Worm (Caenorhabditis elegans): ENCODE results near the gene elt-3.
A peak's percentile ranks its signal among the peaks of the same experiment; 100 is the strongest.

Gene elt-3

DNA sequence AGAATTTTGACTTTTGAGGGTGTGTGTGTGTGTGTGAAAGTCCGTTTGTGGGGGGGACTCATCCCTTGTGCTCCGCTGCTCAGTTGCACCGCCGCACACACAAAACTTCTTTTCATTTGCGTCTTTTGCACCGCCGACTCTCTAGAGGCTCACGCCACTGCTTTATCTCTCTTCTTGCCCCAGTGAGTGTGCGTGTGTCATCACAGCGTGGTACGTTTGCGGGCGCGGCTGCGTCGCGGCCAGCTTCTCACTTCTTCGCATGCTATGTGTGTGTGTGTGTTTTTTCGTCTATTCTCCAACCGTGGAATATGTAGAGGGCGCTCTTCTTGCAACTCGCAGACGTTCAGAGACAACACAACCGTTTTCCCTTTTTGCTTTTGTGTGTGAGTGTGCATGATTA is 10.8 kb downstream of the elt-3 start (continued):
- peak; percentile 24 for TF ChIP-seq C16A3.4 (tag; optimal IDR thresholded peaks at IDR 0.05)
- TF ChIP-seq nhr-77 (tag; optimal IDR thresholded peaks at IDR 0.05): no peak
- no peak for TF ChIP-seq ets-5 (GFP tag; IDR thresholded peaks at IDR 0.05)
- TF ChIP-seq lin-35 (GFP tag; optimal IDR thresholded peaks at IDR 0.05): peak; percentile 23 to 38
- TF ChIP-seq ceh-82 (tag; optimal IDR thresholded peaks at IDR 0.05): peak; percentile 40 to 87 (median 66)
- TF ChIP-seq mdl-1 (tag; optimal IDR thresholded peaks at IDR 0.05): peak in 1 of 2 experiments; percentile 47
- TF ChIP-seq xbp-1 (tag; optimal IDR thresholded peaks at IDR 0.05): peak; percentile 26
- TF ChIP-seq unc-98 (GFP tag; IDR thresholded peaks at IDR 0.05): no peak
- TF ChIP-seq nhr-90 (tag; optimal IDR thresholded peaks at IDR 0.05; ENCODE audit: poor library complexity): no peak
- TF ChIP-seq lir-3 (tag; optimal IDR thresholded peaks at IDR 0.05; ENCODE audit: poor library complexity): no peak
- TF ChIP-seq swsn-7 (tag; optimal IDR thresholded peaks at IDR 0.05): peak; percentile 54
- TF ChIP-seq pag-3 (tag; optimal IDR thresholded peaks at IDR 0.05; ENCODE audit: borderline replicate concordance, insufficient read depth): no peak
- TF ChIP-seq mab-9 (GFP tag; IDR thresholded peaks at IDR 0.05): peak; percentile 69
- TF ChIP-seq fkh-10 (GFP tag; optimal IDR thresholded peaks at IDR 0.05): peak; percentile 83
- peak; percentile 27 for TF ChIP-seq unc-86 (tag; optimal IDR thresholded peaks at IDR 0.05)
- TF ChIP-seq lin-15B (tag; optimal IDR thresholded peaks at IDR 0.05): no peak
- TF ChIP-seq fkh-8 (tag; optimal IDR thresholded peaks at IDR 0.05): peak; percentile 82
- TF ChIP-seq tbx-2 (tag; optimal IDR thresholded peaks at IDR 0.05): peak; percentile 52

DNA sequence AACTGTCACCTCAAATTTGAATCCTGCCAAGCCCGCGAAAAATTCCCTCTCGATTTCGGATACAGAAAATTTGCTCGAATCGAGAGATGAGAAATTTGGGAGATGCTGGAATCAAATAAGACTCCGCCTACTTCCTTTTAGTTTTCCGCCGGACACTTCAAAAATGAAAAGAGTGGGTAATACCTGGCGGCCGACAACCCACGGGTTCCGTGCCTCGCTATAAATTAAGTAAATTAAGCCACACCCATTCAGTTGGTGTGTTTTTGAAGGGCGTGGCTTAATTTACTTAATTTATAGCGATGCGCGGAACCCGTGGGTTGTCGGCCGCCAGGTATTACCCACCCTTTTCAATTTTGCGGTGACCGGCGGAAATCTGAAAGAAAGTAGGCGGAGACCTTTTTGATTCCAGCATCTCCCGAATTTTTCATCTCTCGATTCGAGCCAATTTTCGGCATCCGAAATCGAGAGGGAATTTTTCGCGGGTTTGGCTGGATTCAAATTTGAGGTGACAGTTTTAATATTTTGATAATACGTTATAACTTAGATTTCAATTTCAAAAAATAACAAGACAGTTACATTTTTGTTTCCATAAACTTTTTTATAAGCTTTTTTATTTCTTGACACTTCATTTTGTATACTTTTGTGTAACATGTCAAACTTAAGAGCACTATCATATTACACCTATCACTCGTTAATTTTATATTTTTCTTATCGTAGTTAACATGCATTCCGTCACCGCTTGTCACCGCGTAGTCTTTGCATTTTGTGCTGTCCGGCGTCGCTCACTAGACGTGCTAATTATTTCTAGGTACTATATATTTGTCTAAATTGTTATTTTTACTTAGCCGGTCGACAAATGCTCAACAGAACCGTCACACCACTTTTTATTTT is 12.3 kb downstream of the elt-3 start:
- no peak for TF ChIP-seq alr-1 (tag; optimal IDR thresholded peaks at IDR 0.05; ENCODE audit: borderline replicate concordance)
- TF ChIP-seq elt-2 (tag; optimal IDR thresholded peaks at IDR 0.05): peak; percentile 25

DNA sequence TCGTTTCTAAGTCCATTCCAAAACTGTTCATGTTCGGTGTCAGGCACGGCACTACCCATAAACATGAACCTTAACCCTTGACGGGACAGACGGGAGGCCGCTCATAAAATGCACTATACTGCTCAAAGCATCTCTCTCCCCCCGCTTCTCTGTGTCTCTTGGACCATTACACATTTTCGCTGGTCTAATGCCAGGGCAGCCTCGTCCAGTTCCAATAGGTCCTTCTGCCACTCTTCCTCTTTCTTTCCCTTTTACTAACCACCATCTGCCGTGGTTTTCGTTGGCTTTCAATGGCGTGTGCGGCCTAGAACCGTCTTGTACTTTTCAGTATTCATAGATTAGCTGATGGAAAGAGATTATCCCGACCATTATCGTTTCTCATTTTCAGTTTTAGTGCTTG is 13.5 kb downstream of the elt-3 start:
- no peak for TF ChIP-seq unc-86 (tag; optimal IDR thresholded peaks at IDR 0.05)
- no peak for TF ChIP-seq nhr-11 (tag; optimal IDR thresholded peaks at IDR 0.05)
- no peak for TF ChIP-seq sox-4 (tag; optimal IDR thresholded peaks at IDR 0.05)
- no peak for TF ChIP-seq ama-1 (optimal IDR thresholded peaks at IDR 0.05)
- no peak for TF ChIP-seq irx-1 (tag; optimal IDR thresholded peaks at IDR 0.05)
- no peak for TF ChIP-seq nhr-84 (tag; optimal IDR thresholded peaks at IDR 0.05)
- no peak for TF ChIP-seq aly-2 (tag; optimal IDR thresholded peaks at IDR 0.05)
- TF ChIP-seq F16B12.6 (tag; optimal IDR thresholded peaks at IDR 0.05): no peak
- no peak for TF ChIP-seq efl-1 (optimal IDR thresholded peaks at IDR 0.05)
- TF ChIP-seq efl-1 (GFP tag; optimal IDR thresholded peaks at IDR 0.05 in 1 of 2): peak in 1 of 2 experiments; percentile 36
- no peak for TF ChIP-seq mef-2 (tag; optimal IDR thresholded peaks at IDR 0.05)
- TF ChIP-seq tlp-1 (tag; optimal IDR thresholded peaks at IDR 0.05): no peak
- no peak for TF ChIP-seq fkh-8 (tag; optimal IDR thresholded peaks at IDR 0.05)
- no peak for TF ChIP-seq egl-27 (tag; optimal IDR thresholded peaks at IDR 0.05)
- peak; percentile 20 for TF ChIP-seq lin-14 (GFP tag; optimal IDR thresholded peaks at IDR 0.05)
- TF ChIP-seq C04F5.9 (tag; optimal IDR thresholded peaks at IDR 0.05): no peak
- no peak for TF ChIP-seq sptf-1 (tag; optimal IDR thresholded peaks at IDR 0.05)
- TF ChIP-seq tbx-2 (tag; optimal IDR thresholded peaks at IDR 0.05): no peak
- TF ChIP-seq ztf-4 (tag; optimal IDR thresholded peaks at IDR 0.05): no peak
- TF ChIP-seq nhr-76 (tag; optimal IDR thresholded peaks at IDR 0.05): no peak
- peak in 1 of 2 experiments; percentile 9 for TF ChIP-seq ztf-11 (tag; optimal IDR thresholded peaks at IDR 0.05)
- no peak for TF ChIP-seq mab-9 (GFP tag; IDR thresholded peaks at IDR 0.05)
- TF ChIP-seq mdl-1 (tag; optimal IDR thresholded peaks at IDR 0.05): no peak
- peak in 1 of 3 experiments; percentile 1 for TF ChIP-seq ceh-82 (tag; optimal IDR thresholded peaks at IDR 0.05)
- TF ChIP-seq nhr-90 (tag; optimal IDR thresholded peaks at IDR 0.05; ENCODE audit: poor library complexity): no peak
- peak; percentile 22 for TF ChIP-seq dsc-1 (tag; optimal IDR thresholded peaks at IDR 0.05)

Measured in whole organism, L1 larva.